Worm (Caenorhabditis elegans): Measurements from ENCODE around the gene sri-70.

- TF ChIP-seq ama-1 (optimal IDR thresholded peaks at IDR 0.05) (no peak), lin-13 (GFP tag; optimal IDR thresholded peaks at IDR 0.05) (no peak), unc-62 (GFP tag; optimal IDR thresholded peaks at IDR 0.05) (no peak), R02D3.7 (tag; optimal IDR thresholded peaks at IDR 0.05) (no peak), elt-1 (tag; optimal IDR thresholded peaks at IDR 0.05) (no peak)
Observed at ce11 chrV:17312386-17312785, 9.5 kb downstream of the sri-70 start, which contains the start of gene Y61B8B.3.

Data from whole organism, L2 larva.